Fruit fly (Drosophila melanogaster) whole organism, embryonic: ENCODE results near the gene Npc2g.

Source experiments
- CG10209 ChIP-seq: fragments of 200-800 bp; sonication (Bioruptor generic); optimal IDR thresholded peaks from 3 replicates; lab custom pipeline; 2017; ENCODE audit warnings: missing biosample characterization, mild to moderate bottlenecking, missing genetic modification characterization, missing genetic modification reagents
- CG12391 ChIP-seq: fragments of 200-800 bp; sonication (Bioruptor generic); optimal IDR thresholded peaks from 3 replicates; lab custom pipeline; 2018; ENCODE audit warnings: missing biosample characterization, mild to moderate bottlenecking, missing genetic modification characterization, moderate library complexity
- CG17328 ChIP-seq: fragments of 200-800 bp; sonication (Bioruptor generic); IDR thresholded peaks from 2 replicates; pipeline ENCODE4 v1.3.6; 2022; ENCODE audit warnings: missing biosample characterization, missing genetic modification characterization
- CG2120 ChIP-seq: fragments of 200-800 bp; sonication (Bioruptor generic); optimal IDR thresholded peaks from 3 replicates; lab custom pipeline; 2016; ENCODE audit warnings: missing biosample characterization, missing genetic modification characterization
- CG30403 ChIP-seq: fragments of 200-800 bp; sonication (Bioruptor generic); optimal IDR thresholded peaks from 3 replicates; lab custom pipeline; 2016; ENCODE audit warnings: missing biosample characterization, missing genetic modification characterization
- CG32772 ChIP-seq: fragments of 200-800 bp; sonication (Bioruptor generic); IDR thresholded peaks from 2 replicates; pipeline ENCODE4 v1.3.6; 2022; ENCODE audit warnings: missing biosample characterization, missing genetic modification characterization
- CG34376 ChIP-seq: fragments of 200-800 bp; sonication (Bioruptor generic); optimal IDR thresholded peaks from 2 replicates; lab custom pipeline; 2018; ENCODE audit warnings: missing biosample characterization, mild to moderate bottlenecking, missing genetic modification characterization
- CG34422 ChIP-seq: fragments of 200-800 bp; sonication (Bioruptor generic); IDR thresholded peaks from 3 replicates; pipeline ENCODE4 v1.3.6; 2022; ENCODE audit warnings: missing biosample characterization, missing genetic modification characterization
- CG3847 ChIP-seq: fragments of 200-800 bp; sonication (Bioruptor generic); IDR thresholded peaks from 2 replicates; pipeline ENCODE4 v1.3.6; 2022; ENCODE audit warnings: missing biosample characterization, missing genetic modification characterization
- CG4360 ChIP-seq: fragments of 200-800 bp; sonication (Bioruptor generic); IDR thresholded peaks from 2 replicates; pipeline ENCODE4 v1.3.6; 2022; ENCODE audit warnings: missing biosample characterization, missing genetic modification characterization
- CG8089 ChIP-seq: fragments of 200-800 bp; sonication (Bioruptor generic); optimal IDR thresholded peaks from 3 replicates; lab custom pipeline; 2016; ENCODE audit warnings: missing biosample characterization, missing genetic modification characterization
- Chrac-16 ChIP-seq: fragments of 200-800 bp; sonication (Bioruptor generic); optimal IDR thresholded peaks from 3 replicates; lab custom pipeline; 2016; ENCODE audit warnings: missing biosample characterization, missing genetic modification characterization
- Doc3 ChIP-seq: fragments of 200-800 bp; sonication (Bioruptor generic); IDR thresholded peaks from 3 replicates; pipeline ENCODE4 v1.3.6; 2022; ENCODE audit warnings: missing biosample characterization, missing genetic modification characterization; ENCODE audit not compliant: partially characterized antibody
- Drgx ChIP-seq: fragments of 200-800 bp; sonication (Bioruptor generic); IDR thresholded peaks from 2 replicates; pipeline ENCODE4 v1.3.6; 2022; ENCODE audit warnings: missing biosample characterization, missing genetic modification characterization
- Ets65A ChIP-seq: fragments of 200-800 bp; sonication (Bioruptor generic); peaks from one replicate; lab custom pipeline; 2016; ENCODE audit warnings: missing biosample characterization, missing genetic modification characterization
- GATAe ChIP-seq: fragments of 200-800 bp; sonication (Bioruptor generic); conservative IDR thresholded peaks from 2 replicates; pipeline ENCODE4 v1.3.6; 2022; ENCODE audit warnings: missing biosample characterization, missing genetic modification characterization
- Hand ChIP-seq: fragments of 200-800 bp; sonication (Bioruptor generic); optimal IDR thresholded peaks from 2 replicates; lab custom pipeline; 2017; ENCODE audit warnings: mild to moderate bottlenecking, missing biosample characterization, missing genetic modification reagents, missing genetic modification characterization
- Oaz ChIP-seq: fragments of 200-800 bp; sonication (Bioruptor generic); IDR thresholded peaks from 2 replicates; pipeline ENCODE4 v1.3.6; 2022; ENCODE audit warnings: missing biosample characterization, missing genetic modification characterization
- PHDP ChIP-seq: fragments of 200-800 bp; sonication (Bioruptor generic); optimal IDR thresholded peaks from 3 replicates; lab custom pipeline; 2018; ENCODE audit warnings: missing biosample characterization, mild to moderate bottlenecking, missing genetic modification characterization, moderate library complexity
- Ptx1 ChIP-seq: fragments of 200-800 bp; sonication (Bioruptor generic); IDR thresholded peaks from 2 replicates; pipeline ENCODE4 v1.3.6; 2022; ENCODE audit warnings: missing biosample characterization, missing genetic modification characterization
- Side ChIP-seq: fragments of 200-800 bp; sonication (Bioruptor generic); optimal IDR thresholded peaks from 2 replicates; lab custom pipeline; 2016; ENCODE audit warnings: missing biosample characterization, missing genetic modification characterization
- Xbp1 ChIP-seq: fragments of 200-800 bp; sonication (Bioruptor generic); optimal IDR thresholded peaks from 3 replicates; lab custom pipeline; 2016; ENCODE audit warnings: missing biosample characterization, mild to moderate bottlenecking, missing genetic modification characterization
- aop ChIP-seq: fragments of 200-800 bp; sonication (Bioruptor generic); IDR thresholded peaks from 2 replicates; pipeline ENCODE4 v1.3.6; 2022; ENCODE audit warnings: missing biosample characterization, missing genetic modification characterization
- ara ChIP-seq: fragments of 200-800 bp; sonication (Bioruptor generic); IDR thresholded peaks from 2 replicates; pipeline ENCODE4 v1.3.6; 2022; ENCODE audit warnings: missing biosample characterization, missing genetic modification characterization
- br ChIP-seq: fragments of >200 bp; optimal IDR thresholded peaks from 2 replicates; lab custom pipeline; 2017
- chif ChIP-seq, 2 experiments: fragments of 200-800 bp; sonication (Bioruptor generic); optimal IDR thresholded peaks; 3 replicates each; lab custom pipeline; 2016; ENCODE audit warnings: missing biosample characterization in 2 of 2, missing genetic modification characterization in 2 of 2
- crol ChIP-seq: fragments of 200-800 bp; sonication (Bioruptor generic); IDR thresholded peaks from 2 replicates; pipeline ENCODE4 v1.3.6; 2022; ENCODE audit warnings: missing biosample characterization, missing genetic modification characterization
- danr ChIP-seq: fragments of 200-800 bp; sonication (Bioruptor generic); IDR thresholded peaks from 2 replicates; pipeline ENCODE4 v1.3.6; 2022; ENCODE audit warnings: missing biosample characterization, missing genetic modification characterization
- dpn ChIP-seq, 2 experiments: fragments of 200-800 bp; sonication (Bioruptor generic); optimal IDR thresholded peaks; 3 replicates each; lab custom pipeline; 2016; ENCODE audit warnings: missing biosample characterization in 2 of 2, missing genetic modification characterization in 2 of 2
- dysf ChIP-seq: fragments of 200-800 bp; sonication (Bioruptor generic); IDR thresholded peaks from 3 replicates; pipeline ENCODE4 v1.3.6; 2022; ENCODE audit warnings: missing biosample characterization, missing genetic modification characterization
- gem ChIP-seq: fragments of 200-800 bp; sonication (Bioruptor generic); optimal IDR thresholded peaks from 2 replicates; lab custom pipeline; 2019; ENCODE audit warnings: missing biosample characterization, mild to moderate bottlenecking, missing genetic modification characterization, moderate library complexity
- luna ChIP-seq: fragments of 200-800 bp; sonication (Bioruptor generic); optimal IDR thresholded peaks from 2 replicates; lab custom pipeline; 2016; ENCODE audit warnings: missing biosample characterization, missing genetic modification characterization
- pan ChIP-seq, 4 experiments: fragments of >200 bp in 3 of 4; fragments of 200-800 bp in 1 of 4; sonication (Bioruptor generic) in 1 of 4; optimal IDR thresholded peaks in 3 of 4; IDR thresholded peaks in 1 of 4; 2 replicates each; pipeline versions ENCODE4 v1.3.6 to Lab custom; 2017 to 2022; ENCODE audit warnings: missing biosample characterization in 2 of 4, missing genetic modification characterization in 2 of 4, mixed read lengths in 1 of 4
- prd ChIP-seq, 3 experiments: fragments of >200 bp in 2 of 3; fragments of 200-800 bp in 1 of 3; sonication (Bioruptor generic) in 1 of 3; optimal IDR thresholded peaks in 2 of 3; IDR thresholded peaks in 1 of 3; 2 replicates in 2 of 3; 3 replicates in 1 of 3; pipeline versions ENCODE4 v1.3.6 to Lab custom; 2017 to 2022; ENCODE audit warnings: missing biosample characterization in 1 of 3, missing genetic modification characterization in 1 of 3
- pum ChIP-seq: fragments of 200-800 bp; sonication (Bioruptor generic); optimal IDR thresholded peaks from 2 replicates; lab custom pipeline; 2016; ENCODE audit warnings: missing biosample characterization, missing genetic modification characterization
- repo ChIP-seq: fragments of 200-800 bp; sonication (Bioruptor generic); optimal IDR thresholded peaks from 2 replicates; lab custom pipeline; 2016; ENCODE audit warnings: missing biosample characterization, missing genetic modification characterization
- row ChIP-seq: fragments of 200-800 bp; sonication (Bioruptor generic); IDR thresholded peaks from 3 replicates; pipeline ENCODE4 v1.3.6; 2022; ENCODE audit warnings: missing biosample characterization, missing genetic modification characterization
- schlank ChIP-seq: fragments of 200-800 bp; sonication (Bioruptor generic); optimal IDR thresholded peaks from 2 replicates; lab custom pipeline; 2018; ENCODE audit warnings: missing biosample characterization, mild to moderate bottlenecking, missing genetic modification characterization
- sens ChIP-seq: fragments of 200-800 bp; sonication (Bioruptor generic); peaks from one replicate; lab custom pipeline; 2016; ENCODE audit warnings: missing biosample characterization, missing genetic modification characterization
- seq ChIP-seq: fragments of 200-800 bp; sonication (Bioruptor generic); IDR thresholded peaks from 2 replicates; pipeline ENCODE4 v1.3.6; 2022; ENCODE audit warnings: missing biosample characterization, missing genetic modification characterization
- slbo ChIP-seq: fragments of 200-800 bp; sonication (Bioruptor generic); IDR thresholded peaks from 2 replicates; pipeline ENCODE4 v1.3.6; 2022; ENCODE audit warnings: missing biosample characterization, missing genetic modification characterization
- sug ChIP-seq: fragments of 200-800 bp; optimal IDR thresholded peaks from 2 replicates; lab custom pipeline; 2019; ENCODE audit warnings: missing biosample characterization, mild to moderate bottlenecking, missing genetic modification characterization, moderate library complexity
- tio ChIP-seq: fragments of 200-800 bp; sonication (Bioruptor generic); optimal IDR thresholded peaks from 2 replicates; lab custom pipeline; 2017; ENCODE audit warnings: missing biosample characterization, missing genetic modification characterization, inconsistent platforms
- unpg ChIP-seq: fragments of 200-800 bp; sonication (Bioruptor generic); optimal IDR thresholded peaks from 3 replicates; lab custom pipeline; 2018; ENCODE audit warnings: missing biosample characterization, mild to moderate bottlenecking, missing genetic modification characterization, moderate library complexity
- vvl ChIP-seq: fragments of 200-800 bp; sonication (Bioruptor generic); IDR thresholded peaks from 2 replicates; pipeline ENCODE4 v1.3.6; 2022; ENCODE audit warnings: missing biosample characterization, missing genetic modification characterization
- zf30C ChIP-seq: fragments of 200-800 bp; sonication (Bioruptor generic); optimal IDR thresholded peaks from 3 replicates; lab custom pipeline; 2018; ENCODE audit warnings: missing biosample characterization, mild to moderate bottlenecking, missing genetic modification characterization
- zfh1 ChIP-seq: fragments of 200-800 bp; sonication (Bioruptor generic); IDR thresholded peaks from 3 replicates; pipeline ENCODE4 v1.3.6; 2022; ENCODE audit warnings: missing biosample characterization, missing genetic modification characterization

Npc2g gene

dm6 chr3R:30779257-30779656 lies 34.2 kb upstream of the Npc2g start:
- no peak for TF ChIP-seq Doc3
- TF ChIP-seq Oaz (GFP tag; lab: Robert Waterston, UW): no peak
- TF ChIP-seq CG34376 (GFP tag; lab: Kevin White, UChicago): peak; percentile 54
- no peak for TF ChIP-seq danr (GFP tag; lab: Robert Waterston, UW)
- TF ChIP-seq sug (tag; lab: Kevin White, UChicago): peak; percentile 83

- TF ChIP-seq schlank (tag; lab: Kevin White, UChicago) (no peak), sens (GFP tag; lab: Kevin White, UChicago) (peak; percentile 36), prd (optimal IDR thresholded peaks at IDR 0.05; lab: Kevin White, UChicago) (no peak), prd (GFP tag; IDR thresholded peaks at IDR 0.05; lab: Robert Waterston, UW) (0 out of 3 replicates have a peak, but pooled peaks have one; percentile 14)
These were observed 30.9 kb upstream of the Npc2g start for dm6 chr3R:30775933-30776332.

dm6 chr3R:30775249-30775648 lies 30.2 kb upstream of the Npc2g start:
- peak; percentile 32; the same call in 1 of the 2 replicates for TF ChIP-seq CG17328 (GFP tag; lab: Robert Waterston, UW)
- 0 out of 2 replicates have a peak, but pooled peaks have one; percentile 17 for TF ChIP-seq seq
- no peak for TF ChIP-seq br (lab: Kevin White, UChicago)
- TF ChIP-seq sens (GFP tag; lab: Kevin White, UChicago): peak; percentile 85
- no peak for TF ChIP-seq GATAe (GFP tag; lab: Robert Waterston, UW)
- TF ChIP-seq slbo (GFP tag; lab: Robert Waterston, UW): peak; percentile 41
- TF ChIP-seq tio (GFP tag; lab: Kevin White, UChicago): peak; percentile 24
- peak; percentile 19 for TF ChIP-seq CG2120 (GFP tag; lab: Kevin White, UChicago)
- peak; percentile 30 for TF ChIP-seq PHDP (tag; lab: Kevin White, UChicago)
- no peak for TF ChIP-seq prd (optimal IDR thresholded peaks at IDR 0.05; lab: Kevin White, UChicago)
- peak; percentile 24; the same call in 1 of the 3 replicates for TF ChIP-seq prd (GFP tag; IDR thresholded peaks at IDR 0.05; lab: Robert Waterston, UW)
- TF ChIP-seq CG30403 (GFP tag; lab: Kevin White, UChicago): peak; percentile 9
- TF ChIP-seq CG10209 (GFP tag; lab: Kevin White, UChicago): no peak
- peak; percentile 19 for TF ChIP-seq zf30C
- peak; percentile 4 for TF ChIP-seq Chrac-16 (GFP tag; lab: Kevin White, UChicago)
- 0 out of 2 replicates have a peak, but pooled peaks have one; percentile 9 for TF ChIP-seq Drgx (GFP tag; lab: Robert Waterston, UW)
- peak; percentile 2 for TF ChIP-seq CG12391 (tag; lab: Kevin White, UChicago)
- no peak for TF ChIP-seq repo (GFP tag; lab: Kevin White, UChicago)
- TF ChIP-seq dpn (GFP tag; optimal IDR thresholded peaks at IDR 0.05; lab: Kevin White, UChicago): peak in 1 of 2 experiments; percentile 3
- no peak for TF ChIP-seq Hand (GFP tag; lab: Kevin White, UChicago)
- TF ChIP-seq CG3847 (GFP tag; lab: Robert Waterston, UW): no peak
- TF ChIP-seq Xbp1 (GFP tag; lab: Kevin White, UChicago): peak; percentile 13
- TF ChIP-seq CG4360: peak; percentile 33; the same call in 1 of the 2 replicates
- no peak for TF ChIP-seq CG8089
- TF ChIP-seq CG34422 (GFP tag; lab: Robert Waterston, UW): no peak
- TF ChIP-seq pan (optimal IDR thresholded peaks at IDR 0.05; lab: Kevin White, UChicago): no peak
- TF ChIP-seq pan (GFP tag; optimal IDR thresholded peaks at IDR 0.05 in 1 of 2, IDR thresholded peaks at IDR 0.05 in 1 of 2): peak in 1 of 2 experiments; percentile 20
- peak; percentile 22 for TF ChIP-seq unpg (GFP tag; lab: Kevin White, UChicago)
- TF ChIP-seq ara (GFP tag; lab: Robert Waterston, UW): peak; percentile 18; the same call in 1 of the 2 replicates
- TF ChIP-seq Ets65A (GFP tag; lab: Kevin White, UChicago): peak; percentile 74
- 0 out of 3 replicates have a peak, but pooled peaks have one; percentile 6 for TF ChIP-seq dysf
- TF ChIP-seq Side (GFP tag; lab: Kevin White, UChicago): no peak
- TF ChIP-seq luna (GFP tag; lab: Kevin White, UChicago): no peak
- TF ChIP-seq Ptx1 (GFP tag; lab: Robert Waterston, UW): 0 out of 2 replicates have a peak, but pooled peaks have one; percentile 6
- TF ChIP-seq zfh1 (GFP tag; lab: Robert Waterston, UW): peak; percentile 57
- TF ChIP-seq row (GFP tag; lab: Robert Waterston, UW): peak; percentile 47; the same call in 1 of the 3 replicates
- TF ChIP-seq chif (GFP tag; optimal IDR thresholded peaks at IDR 0.05; lab: Kevin White, UChicago): peak in 1 of 2 experiments; percentile 26
- TF ChIP-seq gem (tag; lab: Kevin White, UChicago): peak; percentile 50
- peak; percentile 45 for TF ChIP-seq CG32772 (GFP tag; lab: Robert Waterston, UW)
- 0 out of 2 replicates have a peak, but pooled peaks have one; percentile 38 for TF ChIP-seq vvl (GFP tag; lab: Robert Waterston, UW)
- no peak for TF ChIP-seq aop (GFP tag; lab: Robert Waterston, UW)
- no peak for TF ChIP-seq crol (GFP tag; lab: Robert Waterston, UW)
- peak; percentile 4 for TF ChIP-seq pum (GFP tag; lab: Kevin White, UChicago)
